Worm (Caenorhabditis elegans): Measurements from ENCODE around the gene shk-1.

DNA sequence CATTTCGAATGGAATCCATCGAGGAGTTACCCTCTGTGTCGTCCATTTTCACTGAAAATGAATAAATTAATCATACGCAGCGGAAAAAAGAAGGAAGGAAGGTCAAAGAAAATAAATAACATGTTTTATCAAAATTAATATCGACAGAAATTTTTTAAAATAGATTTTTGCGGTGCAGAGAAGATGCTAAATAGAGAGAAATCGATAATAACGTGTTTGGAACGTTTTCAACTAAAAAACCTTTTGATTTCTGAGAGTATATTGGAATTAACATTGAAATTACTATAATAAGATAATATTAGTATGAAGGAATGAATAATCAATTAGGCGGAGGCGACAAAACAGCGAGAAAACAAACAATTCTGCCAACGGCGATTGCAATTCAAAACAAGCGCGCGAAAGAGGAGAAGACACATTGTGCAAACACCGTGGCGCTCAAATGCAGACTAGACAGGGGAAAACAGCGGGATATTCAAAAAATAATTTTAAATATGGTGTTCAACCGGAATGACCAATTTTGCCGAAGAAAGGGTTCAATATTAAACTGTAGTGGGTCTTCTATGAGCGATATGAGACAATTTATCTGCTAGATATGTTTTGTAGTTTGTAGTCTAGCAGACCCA is 41.5 kb upstream of the shk-1 start, which contains the start of gene wee-1.3:
- TF ChIP-seq snpc-1.3 (tag; optimal IDR thresholded peaks at IDR 0.05; ENCODE audit: insufficient read depth) (no peak), ceh-91 (GFP tag; IDR thresholded peaks at IDR 0.05) (peak; percentile 48; the same call in 1 of the 2 replicates), snpc-4 (GFP tag; optimal IDR thresholded peaks at IDR 0.05) (no peak), snpc-4 (tag; optimal IDR thresholded peaks at IDR 0.05) (peak in 3 of 4 experiments; percentile 8 to 46 (median 45)), efl-1 (GFP tag; optimal IDR thresholded peaks at IDR 0.05) (peak; percentile 92), ztf-3 (GFP tag; optimal IDR thresholded peaks at IDR 0.05) (no peak), tbx-9 (tag; optimal IDR thresholded peaks at IDR 0.05; ENCODE audit: borderline replicate concordance) (no peak), Y67H2A.10 (GFP tag; conservative IDR thresholded peaks at IDR 0.05) (no peak), rcor-1 (GFP tag; IDR thresholded peaks at IDR 0.05) (no peak), Y53G8AR.9 (GFP tag; conservative IDR thresholded peaks at IDR 0.05) (no peak), F49E8.2 (tag; optimal IDR thresholded peaks at IDR 0.05; ENCODE audit: insufficient read depth) (no peak), athp-1 (tag; optimal IDR thresholded peaks at IDR 0.05) (peak; percentile 6), tlf-1 (GFP tag; optimal IDR thresholded peaks at IDR 0.05) (no peak), snpc-1.1 (tag; optimal IDR thresholded peaks at IDR 0.05; ENCODE audit: insufficient read depth) (no peak), pha-4 (tag; optimal IDR thresholded peaks at IDR 0.05) (no peak)
